Worm (Caenorhabditis elegans): Measurements from ENCODE around the gene F47B8.18.

- TF ChIP-seq B0310.2 (tag; optimal IDR thresholded peaks at IDR 0.05) (no peak), hmbx-1 (tag; optimal IDR thresholded peaks at IDR 0.05) (no peak), F13C5.2 (tag; optimal IDR thresholded peaks at IDR 0.05) (no peak), ceh-13 (GFP tag; optimal IDR thresholded peaks at IDR 0.05) (no peak), scrt-1 (GFP tag; IDR thresholded peaks at IDR 0.05) (no peak), hmg-4 (GFP tag; optimal IDR thresholded peaks at IDR 0.05) (no peak), ama-1 (optimal IDR thresholded peaks at IDR 0.05) (no peak), pes-1 (GFP tag; IDR thresholded peaks at IDR 0.05) (no peak), tbx-37 (GFP tag; conservative IDR thresholded peaks at IDR 0.05) (no peak), sea-1 (GFP tag; conservative IDR thresholded peaks at IDR 0.05) (no peak), tbx-11 (GFP tag; IDR thresholded peaks at IDR 0.05) (no peak), aly-1 (tag; optimal IDR thresholded peaks at IDR 0.05) (no peak), flt-1 (GFP tag; IDR thresholded peaks at IDR 0.05) (no peak)
These were observed 2.5 kb downstream of the F47B8.18 start, which contains the start of gene F47B8.3 for ce11 chrV:14322743-14323142.

All from whole organism, early embryonic.